Fruit fly (Drosophila melanogaster) whole organism, larva: ENCODE data around the gene Nthl1.

Source experiments
- noc ChIP-seq: fragments of 200-800 bp; sonication (Bioruptor generic); optimal IDR thresholded peaks from 3 replicates; lab custom pipeline; 2019; ENCODE audit warnings: missing biosample characterization, mild to moderate bottlenecking, missing genetic modification characterization, moderate library complexity

The Nthl1 gene

dm6 chr2L:20944342-20944741 is 16.7 kb upstream of the Nthl1 start:
- TF ChIP-seq noc (tag; lab: Kevin White, UChicago): no peak

- no peak for TF ChIP-seq noc (tag; lab: Kevin White, UChicago)
These were observed 15.5 kb upstream of the Nthl1 start for dm6 chr2L:20943148-20943547.

- no peak for TF ChIP-seq noc (tag; lab: Kevin White, UChicago)
These were observed 14.7 kb upstream of the Nthl1 start for dm6 chr2L:20942206-20942863.

dm6 chr2L:20940738-20941137 is 13.1 kb upstream of the Nthl1 start:
- TF ChIP-seq noc (tag; lab: Kevin White, UChicago): no peak

- TF ChIP-seq noc (tag; lab: Kevin White, UChicago): no peak
These were observed 12.0 kb upstream of the Nthl1 start for dm6 chr2L:20939632-20940031.

- TF ChIP-seq noc (tag; lab: Kevin White, UChicago): no peak
These were observed 9.7 kb upstream of the Nthl1 start for dm6 chr2L:20937395-20937794.

- no peak for TF ChIP-seq noc (tag; lab: Kevin White, UChicago)
These were observed 8.8 kb upstream of the Nthl1 start for dm6 chr2L:20936420-20936819.

dm6 chr2L:20936061-20936390 is 8.4 kb upstream of the Nthl1 start:
- TF ChIP-seq noc (tag; lab: Kevin White, UChicago): peak; percentile 4

dm6 chr2L:20935338-20936060 is 7.8 kb upstream of the Nthl1 start:
- no peak for TF ChIP-seq noc (tag; lab: Kevin White, UChicago)

dm6 chr2L:20934678-20935077 is 7.0 kb upstream of the Nthl1 start:
- TF ChIP-seq noc (tag; lab: Kevin White, UChicago): no peak

- TF ChIP-seq noc (tag; lab: Kevin White, UChicago): no peak
These were observed 6.4 kb upstream of the Nthl1 start, which contains the start of gene CG9270 for dm6 chr2L:20934013-20934412. Gene CG9270 (minus strand): TSS chr2L:20934113.

dm6 chr2L:20925975-20926374 is 1.7 kb downstream of the Nthl1 start, which contains the start of gene RPA2:
Gene RPA2 (minus strand): TSS chr2L:20926147.
- TF ChIP-seq noc (tag; lab: Kevin White, UChicago): no peak

- TF ChIP-seq noc (tag; lab: Kevin White, UChicago): no peak
These were observed 4.5 kb downstream of the Nthl1 start for dm6 chr2L:20923088-20923571.

- peak; percentile 84 for TF ChIP-seq noc (tag; lab: Kevin White, UChicago)
These were observed 5.2 kb downstream of the Nthl1 start, which contains the start of gene Mtp for dm6 chr2L:20922196-20923087. Gene Mtp (minus strand): TSS chr2L:20922876.

dm6 chr2L:20918733-20919132 is 8.9 kb downstream of the Nthl1 start, which contains the start of the genes CG43739 and sky:
Gene CG43739 (minus strand): TSS chr2L:20918931.
Gene sky (minus strand): TSS chr2L:20918931.
- peak; percentile 0 for TF ChIP-seq noc (tag; lab: Kevin White, UChicago)
